Worm (Caenorhabditis elegans): ENCODE data around the gene Y44A6D.1.

ce11 chrV:20776761-20777160 lies 13.1 kb downstream of the Y44A6D.1 start:
- TF ChIP-seq pha-4 (tag; optimal IDR thresholded peaks at IDR 0.05) (no peak), ceh-31 (tag; optimal IDR thresholded peaks at IDR 0.05) (no peak), ceh-24 (tag; optimal IDR thresholded peaks at IDR 0.05) (no peak), C08G9.2 (tag; optimal IDR thresholded peaks at IDR 0.05) (no peak), ref-2 (tag; optimal IDR thresholded peaks at IDR 0.05) (no peak), hlh-15 (tag; optimal IDR thresholded peaks at IDR 0.05) (no peak), ama-1 (optimal IDR thresholded peaks at IDR 0.05) (no peak), fkh-6 (tag; optimal IDR thresholded peaks at IDR 0.05) (no peak), pag-3 (tag; optimal IDR thresholded peaks at IDR 0.05; ENCODE audit: borderline replicate concordance) (no peak), dve-1 (tag; optimal IDR thresholded peaks at IDR 0.05) (no peak)
